Fruit fly (Drosophila melanogaster): Measurements from ENCODE around the gene CG14636.
"Not testable (repeated sequence)": the region's sequence is repeated elsewhere in the genome, so short reads cannot be mapped to it uniquely, and the experiment has no call there.

The CG14636 gene

dm6 chr3R:4234991-4235553 lies 20.0 kb upstream of the CG14636 start, which contains the start of gene Gel:
Gene Gel, plus strand, starts transcription at chr3R:4235217.
- TF ChIP-seq usp (GFP tag; optimal IDR thresholded peaks at IDR 0.05) (no peak), Dll (optimal IDR thresholded peaks at IDR 0.05) (no peak)

DNA sequence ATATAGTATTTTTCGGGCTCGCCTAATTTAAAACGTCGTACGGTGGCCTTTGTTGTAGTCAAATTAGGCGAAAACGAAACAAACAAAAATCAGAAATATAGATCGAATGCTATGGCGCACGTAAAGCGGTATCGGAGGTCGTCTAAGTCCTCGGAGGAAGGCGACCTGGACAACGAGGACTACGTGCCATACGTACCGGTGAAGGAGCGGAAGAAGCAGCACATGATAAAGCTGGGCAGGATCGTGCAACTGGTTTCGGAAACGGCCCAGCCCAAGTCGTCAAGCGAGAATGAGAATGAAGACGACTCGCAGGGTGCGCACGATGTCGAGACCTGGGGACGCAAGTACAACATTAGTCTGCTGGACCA lies 17.9 kb upstream of the CG14636 start, which contains the start of gene abs:
TSS of gene abs (plus strand) at position 30 of the 368 bp plus-strand sequence.
- TF ChIP-seq pan (optimal IDR thresholded peaks at IDR 0.05) (no peak), CG8478 (optimal IDR thresholded peaks at IDR 0.05) (no peak), Dll (optimal IDR thresholded peaks at IDR 0.05) (no peak), psq (optimal IDR thresholded peaks at IDR 0.05) (no peak), usp (GFP tag; optimal IDR thresholded peaks at IDR 0.05) (no peak), EcR (GFP tag; optimal IDR thresholded peaks at IDR 0.05) (no peak)

- TF ChIP-seq CG8478 (optimal IDR thresholded peaks at IDR 0.05) (no peak), EcR (GFP tag; optimal IDR thresholded peaks at IDR 0.05) (no peak), Dll (optimal IDR thresholded peaks at IDR 0.05) (no peak), pan (optimal IDR thresholded peaks at IDR 0.05) (no peak), usp (GFP tag; optimal IDR thresholded peaks at IDR 0.05) (no peak), psq (optimal IDR thresholded peaks at IDR 0.05) (no peak)
Observed at dm6 chr3R:4232139-4233017, 17.3 kb upstream of the CG14636 start, which contains the start of gene CG14641. Gene CG14641, minus strand, starts transcription at chr3R:4232342.

DNA sequence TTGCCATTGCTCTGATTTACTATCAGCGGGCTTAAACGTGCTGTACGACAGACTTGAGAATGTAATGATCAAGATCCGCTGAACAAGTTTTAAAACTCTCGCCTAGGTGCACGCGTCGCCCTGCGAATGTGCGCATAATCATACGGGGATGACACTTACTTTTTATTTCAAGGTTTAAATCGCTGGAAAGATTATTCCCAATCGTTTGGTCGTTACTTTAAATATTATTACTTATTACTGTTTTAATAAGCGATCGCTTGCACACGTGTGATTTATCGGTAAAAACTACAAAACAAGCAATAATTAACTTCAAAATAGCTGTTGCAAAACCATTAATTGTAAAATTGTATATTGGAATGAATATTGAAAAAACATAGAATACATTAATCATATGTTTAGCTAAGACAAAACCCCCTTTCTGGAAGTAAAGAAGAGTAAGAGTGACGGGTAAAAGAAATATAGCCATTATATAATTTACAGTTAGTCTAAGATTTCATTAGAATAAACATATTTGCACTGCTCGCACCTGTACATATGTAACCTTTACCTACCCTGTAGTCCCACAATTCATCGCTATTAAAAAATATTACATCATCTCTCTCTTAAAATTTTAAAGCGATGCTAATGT lies 14.1 kb upstream of the CG14636 start, which contains the start of gene DhpD:
TSS of gene DhpD (minus strand) at position 102 of the 628 bp plus-strand sequence.
- TF ChIP-seq Dll (optimal IDR thresholded peaks at IDR 0.05) (no peak), usp (GFP tag; optimal IDR thresholded peaks at IDR 0.05) (no peak), CG8478 (optimal IDR thresholded peaks at IDR 0.05) (no peak), psq (optimal IDR thresholded peaks at IDR 0.05) (no peak), pan (optimal IDR thresholded peaks at IDR 0.05) (no peak), EcR (GFP tag; optimal IDR thresholded peaks at IDR 0.05) (no peak)

DNA sequence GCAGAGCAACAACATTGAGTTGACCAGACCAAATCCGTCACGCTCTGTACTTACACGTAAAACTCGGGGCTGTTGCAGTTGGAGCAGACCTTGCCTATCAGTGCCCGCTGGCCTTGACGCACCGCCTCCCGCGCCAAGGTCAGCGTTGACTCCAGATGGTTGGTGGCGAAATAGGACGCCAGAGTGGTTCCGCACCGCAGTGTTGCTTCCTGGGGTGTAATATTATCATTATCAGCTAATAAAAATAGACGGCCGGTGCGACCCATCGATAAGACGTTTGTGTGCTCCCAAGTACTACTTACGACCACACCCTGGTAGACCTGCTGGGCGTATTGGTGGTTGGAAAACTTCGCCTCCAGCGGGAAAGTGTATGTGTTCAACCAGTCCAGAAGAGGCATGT lies 13.3 kb upstream of the CG14636 start:
- TF ChIP-seq pan (optimal IDR thresholded peaks at IDR 0.05) (no peak), EcR (GFP tag; optimal IDR thresholded peaks at IDR 0.05) (no peak), psq (optimal IDR thresholded peaks at IDR 0.05) (no peak), CG8478 (optimal IDR thresholded peaks at IDR 0.05) (no peak), Dll (optimal IDR thresholded peaks at IDR 0.05) (no peak), usp (GFP tag; optimal IDR thresholded peaks at IDR 0.05) (no peak)

- TF ChIP-seq pan (optimal IDR thresholded peaks at IDR 0.05) = no peak
- TF ChIP-seq CG8478 (optimal IDR thresholded peaks at IDR 0.05) = no peak
- no peak for TF ChIP-seq usp (GFP tag; optimal IDR thresholded peaks at IDR 0.05)
Observed at dm6 chr3R:4220780-4221179, 5.7 kb upstream of the CG14636 start.

- no peak for TF ChIP-seq usp (GFP tag; optimal IDR thresholded peaks at IDR 0.05)
- TF ChIP-seq pan (optimal IDR thresholded peaks at IDR 0.05) = no peak
- no peak for TF ChIP-seq Dll (optimal IDR thresholded peaks at IDR 0.05)
- no peak for TF ChIP-seq CG8478 (optimal IDR thresholded peaks at IDR 0.05)
- TF ChIP-seq psq (optimal IDR thresholded peaks at IDR 0.05) = no peak
- no peak for TF ChIP-seq EcR (GFP tag; optimal IDR thresholded peaks at IDR 0.05)
Observed at dm6 chr3R:4220030-4220429, 4.9 kb upstream of the CG14636 start, which contains the start of gene CG31516. Gene CG31516, minus strand, starts transcription at chr3R:4220130.

- TF ChIP-seq CG8478 (optimal IDR thresholded peaks at IDR 0.05) (no peak), usp (GFP tag; optimal IDR thresholded peaks at IDR 0.05) (no peak), Dll (optimal IDR thresholded peaks at IDR 0.05) (peak; percentile 14)
Observed at dm6 chr3R:4214601-4215000, 513 bp downstream of the CG14636 start.

dm6 chr3R:4214038-4214437 lies 1.1 kb downstream of the CG14636 start:
- TF ChIP-seq EcR (GFP tag; optimal IDR thresholded peaks at IDR 0.05) (peak in 1 of 2 experiments; percentile 70), usp (GFP tag; optimal IDR thresholded peaks at IDR 0.05) (no peak), Dll (optimal IDR thresholded peaks at IDR 0.05) (no peak)

- TF ChIP-seq psq (optimal IDR thresholded peaks at IDR 0.05); CG8478 (optimal IDR thresholded peaks at IDR 0.05); usp (GFP tag; optimal IDR thresholded peaks at IDR 0.05): not testable (repeated sequence)
Observed at dm6 chr3R:4211483-4211882, 3.6 kb downstream of the CG14636 start, which contains the start of gene aux. Gene aux, plus strand, starts transcription at chr3R:4211783.

DNA sequence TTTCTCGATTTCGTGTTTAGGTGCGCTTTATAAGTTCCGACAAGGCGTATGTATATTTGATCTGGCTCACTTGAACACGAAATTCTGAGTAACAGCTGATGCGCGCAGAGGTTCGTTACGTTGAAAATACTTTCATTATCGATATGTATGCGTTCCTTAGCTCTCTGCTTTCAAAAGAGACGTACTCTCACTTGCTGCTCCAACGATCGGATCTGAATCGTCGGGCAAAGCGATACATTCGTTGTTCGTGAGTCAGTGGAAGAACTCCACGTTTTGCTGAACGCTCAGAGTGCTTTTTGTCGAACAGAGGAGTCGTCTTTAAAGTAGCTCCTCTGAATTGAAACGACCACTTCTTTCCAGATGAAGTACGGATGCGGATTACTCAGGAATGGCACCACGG lies 18.1 kb downstream of the CG14636 start, which contains the start of gene beta-Man:
TSS of gene beta-Man (plus strand) at position 152 of the 400 bp plus-strand sequence.
- TF ChIP-seq psq (optimal IDR thresholded peaks at IDR 0.05) (no peak), pan (optimal IDR thresholded peaks at IDR 0.05) (no peak), usp (GFP tag; optimal IDR thresholded peaks at IDR 0.05) (no peak), Dll (optimal IDR thresholded peaks at IDR 0.05) (no peak), CG8478 (optimal IDR thresholded peaks at IDR 0.05) (no peak), EcR (GFP tag; optimal IDR thresholded peaks at IDR 0.05) (no peak)

dm6 chr3R:4190160-4190559 lies 25.0 kb downstream of the CG14636 start, which contains the start of gene Dsk:
Gene Dsk, minus strand, starts transcription at chr3R:4190260.
- TF ChIP-seq Dll (optimal IDR thresholded peaks at IDR 0.05) = no peak
- no peak for TF ChIP-seq EcR (GFP tag; optimal IDR thresholded peaks at IDR 0.05)
- TF ChIP-seq CG8478 (optimal IDR thresholded peaks at IDR 0.05) = no peak
- TF ChIP-seq psq (optimal IDR thresholded peaks at IDR 0.05) = no peak
- TF ChIP-seq usp (GFP tag; optimal IDR thresholded peaks at IDR 0.05) = no peak
- TF ChIP-seq pan (optimal IDR thresholded peaks at IDR 0.05) = no peak
